Fruit fly (Drosophila melanogaster): Measurements from ENCODE around the gene CG14374.

DNA sequence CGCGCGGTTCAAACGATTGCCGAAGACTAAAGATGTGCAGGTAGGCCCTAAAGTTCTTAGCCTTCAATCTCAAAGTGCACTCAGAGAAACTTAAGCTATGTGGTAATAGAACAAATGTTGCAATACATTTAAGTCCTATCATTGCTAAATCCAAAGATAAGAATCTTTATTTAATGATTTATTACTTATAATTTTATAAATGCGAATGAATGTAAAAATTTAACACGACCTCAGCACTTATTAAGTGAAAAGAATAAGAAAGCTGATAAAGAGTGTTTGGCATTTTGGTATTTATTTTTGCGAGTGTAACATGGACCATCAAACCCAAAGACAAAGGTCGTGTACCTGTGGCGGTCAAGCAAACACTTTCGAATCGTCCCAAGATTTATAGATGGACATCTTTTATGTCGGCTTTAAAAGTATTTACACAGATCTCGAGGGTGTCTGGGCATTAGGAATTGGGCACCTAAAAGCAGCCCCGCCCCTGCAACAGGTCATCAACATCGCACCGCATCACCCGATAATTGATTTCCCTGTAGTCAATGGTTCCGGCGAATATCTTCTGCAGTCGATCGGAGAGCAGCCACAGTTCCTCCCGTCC is 8.0 kb upstream of the CG14374 start, which contains the start of gene yellow-e3:
- TF ChIP-seq kay (GFP tag; ENCODE audit: borderline replicate concordance): peak; percentile 1
- TF ChIP-seq cic (GFP tag; optimal IDR thresholded peaks at IDR 0.05): no peak
- no peak for TF ChIP-seq CG12768 (GFP tag; optimal IDR thresholded peaks at IDR 0.05)
- no peak for TF ChIP-seq tj (GFP tag; optimal IDR thresholded peaks at IDR 0.05)
- TF ChIP-seq Crg-1 (GFP tag; optimal IDR thresholded peaks at IDR 0.05): no peak
- no peak for TF ChIP-seq bab1 (GFP tag; optimal IDR thresholded peaks at IDR 0.05)
- TF ChIP-seq CG7045 (GFP tag; optimal IDR thresholded peaks at IDR 0.05): no peak
- no peak for TF ChIP-seq CG11617 (GFP tag; optimal IDR thresholded peaks at IDR 0.05)
- TF ChIP-seq Hr96 (GFP tag; optimal IDR thresholded peaks at IDR 0.05): no peak
- no peak for TF ChIP-seq ovo (GFP tag; optimal IDR thresholded peaks at IDR 0.05)
- TF ChIP-seq toe (GFP tag; optimal IDR thresholded peaks at IDR 0.05): no peak
- no peak for TF ChIP-seq CG14711 (tag; optimal IDR thresholded peaks at IDR 0.05)
- no peak for TF ChIP-seq CG5204 (GFP tag; optimal IDR thresholded peaks at IDR 0.05)
- TF ChIP-seq cnc (optimal IDR thresholded peaks at IDR 0.05): no peak

Measured in whole organism, adult.